Fruit fly (Drosophila melanogaster): ENCODE data around the gene CG13073.

Gene CG13073

DNA sequence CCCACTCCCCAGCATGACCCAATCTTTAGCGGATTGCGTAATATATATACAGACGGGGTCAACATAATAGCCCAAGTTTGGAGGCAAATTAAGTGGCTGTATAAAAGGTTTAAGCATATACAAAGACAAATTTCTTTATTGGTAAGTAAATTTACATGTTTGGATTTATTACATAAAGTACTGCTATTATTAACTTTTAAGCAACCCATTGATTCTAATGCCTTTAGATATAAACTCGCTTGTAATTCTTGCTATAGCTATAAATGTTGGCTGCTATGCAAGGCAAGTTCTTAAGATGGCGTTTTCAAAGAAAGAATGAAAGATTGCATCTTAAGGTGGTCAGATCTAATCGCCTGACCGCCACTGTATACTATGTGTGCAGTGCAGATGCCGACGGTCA, 14.6 kb downstream of the CG13073 start (continued):
- TF ChIP-seq CoRest (tag; optimal IDR thresholded peaks at IDR 0.05) (peak; percentile 51), CG13287 (GFP tag; IDR thresholded peaks at IDR 0.05; ENCODE audit: partially characterized antibody) (no peak), Meics (GFP tag; optimal IDR thresholded peaks at IDR 0.05) (peak; percentile 63), CkIIα-i1 (GFP tag; IDR thresholded peaks at IDR 0.05) (no peak), jigr1 (GFP tag; IDR thresholded peaks at IDR 0.05) (no peak), CG13123 (GFP tag; optimal IDR thresholded peaks at IDR 0.05) (no peak), bcd (GFP tag; optimal IDR thresholded peaks at IDR 0.05) (peak; percentile 29), Hmr (GFP tag; optimal IDR thresholded peaks at IDR 0.05) (peak; percentile 52), CG12219 (GFP tag; optimal IDR thresholded peaks at IDR 0.05) (peak; percentile 13), Atf6 (GFP tag; IDR thresholded peaks at IDR 0.05) (no peak; the same call in 1 of the 2 replicates), org-1 (GFP tag; optimal IDR thresholded peaks at IDR 0.05) (peak; percentile 38), NfI (GFP tag; optimal IDR thresholded peaks at IDR 0.05) (peak; percentile 42), CG16779 (GFP tag; IDR thresholded peaks at IDR 0.05) (no peak), Side (GFP tag; optimal IDR thresholded peaks at IDR 0.05) (peak; percentile 10), zfh2 (GFP tag; optimal IDR thresholded peaks at IDR 0.05) (peak; percentile 24), gt (GFP tag; IDR thresholded peaks at IDR 0.05) (no peak), CG2712 (tag; optimal IDR thresholded peaks at IDR 0.05) (peak; percentile 30), Fer3 (tag; optimal IDR thresholded peaks at IDR 0.05) (peak; percentile 49), dysf (GFP tag; IDR thresholded peaks at IDR 0.05) (peak; percentile 53; the same call in 2 of the 3 replicates), pnt (GFP tag; optimal IDR thresholded peaks at IDR 0.05) (no peak), CG1832 (GFP tag; optimal IDR thresholded peaks at IDR 0.05) (no peak), Asciz (GFP tag; optimal IDR thresholded peaks at IDR 0.05) (peak; percentile 10), CG1602 (GFP tag; optimal IDR thresholded peaks at IDR 0.05) (no peak), rib (GFP tag; IDR thresholded peaks at IDR 0.05) (no peak), scrt (GFP tag; optimal IDR thresholded peaks at IDR 0.05) (peak; percentile 10), sd (tag; optimal IDR thresholded peaks at IDR 0.05) (no peak), cwo (GFP tag; optimal IDR thresholded peaks at IDR 0.05) (peak; percentile 36), peb (GFP tag; IDR thresholded peaks at IDR 0.05) (no peak; the same call in 1 of the 2 replicates), CG6854 (GFP tag; optimal IDR thresholded peaks at IDR 0.05) (peak; percentile 34), CG10274 (GFP tag; optimal IDR thresholded peaks at IDR 0.05) (peak; percentile 16), CG10543 (GFP tag; optimal IDR thresholded peaks at IDR 0.05) (peak; percentile 12), Oli (tag; optimal IDR thresholded peaks at IDR 0.05) (peak; percentile 46), CG15514 (GFP tag; optimal IDR thresholded peaks at IDR 0.05) (peak; percentile 17), CG7839 (tag; optimal IDR thresholded peaks at IDR 0.05) (peak; percentile 68), Fer1 (GFP tag; optimal IDR thresholded peaks at IDR 0.05) (peak; percentile 71), CG6689 (GFP tag; IDR thresholded peaks at IDR 0.05) (peak; percentile 32; the same call in 1 of the 2 replicates), yki (optimal IDR thresholded peaks at IDR 0.05) (no peak), HHEX (GFP tag; optimal IDR thresholded peaks at IDR 0.05) (peak; percentile 47), lab (GFP tag; optimal IDR thresholded peaks at IDR 0.05) (peak; percentile 46), grau (tag; optimal IDR thresholded peaks at IDR 0.05) (peak; percentile 58), CG11723 (GFP tag; optimal IDR thresholded peaks at IDR 0.05) (peak; percentile 2), CG32772 (GFP tag; IDR thresholded peaks at IDR 0.05) (no peak), al (GFP tag; IDR thresholded peaks at IDR 0.05) (0 out of 2 replicates have a peak, but pooled peaks have one; percentile 29), pb (GFP tag; optimal IDR thresholded peaks at IDR 0.05) (no peak), Sox100B (GFP tag; optimal IDR thresholded peaks at IDR 0.05) (peak; percentile 57), CG31224 (GFP tag; IDR thresholded peaks at IDR 0.05) (no peak), Med (GFP tag) (peak; percentile 62), CG9817 (tag; optimal IDR thresholded peaks at IDR 0.05) (peak; percentile 41), CG7556 (GFP tag; optimal IDR thresholded peaks at IDR 0.05) (peak; percentile 55), Doc2 (GFP tag; IDR thresholded peaks at IDR 0.05) (no peak), Max (GFP tag; optimal IDR thresholded peaks at IDR 0.05) (peak; percentile 39)

All from whole organism, embryonic.